Worm (Caenorhabditis elegans): Measurements from ENCODE around the gene hda-2.
A peak's percentile ranks its signal among the peaks of the same experiment; 100 is the strongest.

DNA sequence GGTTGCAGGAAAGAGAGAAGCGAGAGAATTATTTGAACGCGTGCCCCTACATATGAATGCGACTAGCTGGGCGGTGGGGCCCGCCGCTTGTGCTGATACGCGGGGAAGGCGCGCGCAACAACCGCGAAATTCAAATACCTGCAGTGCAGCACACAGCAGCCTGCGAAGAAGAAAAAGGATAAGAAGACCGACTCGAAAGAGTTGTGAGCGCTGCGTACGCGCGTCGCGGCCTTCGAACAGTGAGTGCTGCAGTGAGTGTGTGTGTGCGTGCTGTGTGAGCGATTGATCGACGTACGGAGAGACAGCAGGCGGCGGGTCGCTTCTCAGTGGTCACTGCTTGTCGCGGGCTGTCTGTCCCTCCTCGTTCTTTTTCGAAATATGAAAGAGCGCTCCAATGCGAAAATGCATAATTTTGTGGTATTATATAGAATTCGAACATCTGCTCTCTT lies 5.9 kb upstream of the hda-2 start:
- no peak for TF ChIP-seq tab-1 (GFP tag; IDR thresholded peaks at IDR 0.05)
- peak; percentile 62 for TF ChIP-seq T22C8.4 (GFP tag; IDR thresholded peaks at IDR 0.05)
- peak; percentile 60; the same call in 1 of the 2 replicates for TF ChIP-seq ztf-29 (GFP tag; IDR thresholded peaks at IDR 0.05)
